Fruit fly (Drosophila melanogaster): ENCODE data around the gene CG4766.
A peak's percentile ranks its signal among the peaks of the same experiment; 100 is the strongest.

Gene CG4766

DNA sequence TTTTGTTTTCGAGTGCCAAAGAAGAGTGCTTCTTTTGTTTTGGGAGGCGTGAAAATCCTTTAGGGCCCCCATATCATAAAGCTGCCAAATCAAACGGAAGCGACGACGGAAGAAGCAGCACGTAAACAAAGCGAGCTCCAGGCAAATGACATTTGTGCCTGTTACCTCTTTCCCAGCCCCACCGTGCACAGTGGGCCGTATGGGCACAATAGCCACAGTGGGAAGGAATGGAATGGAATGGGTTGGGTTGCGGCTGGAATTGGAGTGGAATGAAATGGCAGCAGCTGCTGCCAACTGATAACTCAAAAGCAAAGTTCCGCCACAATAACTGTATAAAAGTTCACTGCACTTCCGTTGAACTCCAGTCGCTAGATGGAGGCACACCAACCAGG, 29.9 kb downstream of the CG4766 start:
- TF ChIP-seq CG8290 (GFP tag; optimal IDR thresholded peaks at IDR 0.05) (no peak), CG8290 (tag; optimal IDR thresholded peaks at IDR 0.05) (peak in 1 of 2 experiments; percentile 12), MTF-1 (GFP tag; optimal IDR thresholded peaks at IDR 0.05; ENCODE audit: borderline replicate concordance) (no peak), CG10431 (GFP tag; optimal IDR thresholded peaks at IDR 0.05) (no peak), CG14710 (tag; optimal IDR thresholded peaks at IDR 0.05) (no peak), dysf (GFP tag; IDR thresholded peaks at IDR 0.05) (0 out of 3 replicates have a peak, but pooled peaks have one; percentile 3), CG4707 (GFP tag; optimal IDR thresholded peaks at IDR 0.05) (peak; percentile 91), Trl (optimal IDR thresholded peaks at IDR 0.05) (no peak), Trl (GFP tag; optimal IDR thresholded peaks at IDR 0.05) (no peak), CG13624 (GFP tag; optimal IDR thresholded peaks at IDR 0.05) (no peak), pnt (GFP tag; optimal IDR thresholded peaks at IDR 0.05) (no peak), CG12155 (GFP tag; optimal IDR thresholded peaks at IDR 0.05) (no peak), CkIIα-i1 (GFP tag; IDR thresholded peaks at IDR 0.05) (no peak), zen2 (GFP tag; IDR thresholded peaks at IDR 0.05; ENCODE audit: partially characterized antibody) (0 out of 3 replicates have a peak, but pooled peaks have one; percentile 39), Ets65A (GFP tag) (peak; percentile 58), CG3847 (GFP tag; IDR thresholded peaks at IDR 0.05) (no peak), Med (GFP tag) (peak; percentile 56), D19A (tag; optimal IDR thresholded peaks at IDR 0.05) (no peak), CG30431 (GFP tag; optimal IDR thresholded peaks at IDR 0.05) (no peak), tx (GFP tag; optimal IDR thresholded peaks at IDR 0.05) (no peak), CG13287 (GFP tag; IDR thresholded peaks at IDR 0.05; ENCODE audit: partially characterized antibody) (no peak), CG3163 (GFP tag; optimal IDR thresholded peaks at IDR 0.05) (no peak), CG3726 (GFP tag; IDR thresholded peaks at IDR 0.05) (no peak), run (tag; optimal IDR thresholded peaks at IDR 0.05) (no peak), kni (GFP tag; optimal IDR thresholded peaks at IDR 0.05) (no peak), bigmax (GFP tag; optimal IDR thresholded peaks at IDR 0.05) (no peak)

DNA sequence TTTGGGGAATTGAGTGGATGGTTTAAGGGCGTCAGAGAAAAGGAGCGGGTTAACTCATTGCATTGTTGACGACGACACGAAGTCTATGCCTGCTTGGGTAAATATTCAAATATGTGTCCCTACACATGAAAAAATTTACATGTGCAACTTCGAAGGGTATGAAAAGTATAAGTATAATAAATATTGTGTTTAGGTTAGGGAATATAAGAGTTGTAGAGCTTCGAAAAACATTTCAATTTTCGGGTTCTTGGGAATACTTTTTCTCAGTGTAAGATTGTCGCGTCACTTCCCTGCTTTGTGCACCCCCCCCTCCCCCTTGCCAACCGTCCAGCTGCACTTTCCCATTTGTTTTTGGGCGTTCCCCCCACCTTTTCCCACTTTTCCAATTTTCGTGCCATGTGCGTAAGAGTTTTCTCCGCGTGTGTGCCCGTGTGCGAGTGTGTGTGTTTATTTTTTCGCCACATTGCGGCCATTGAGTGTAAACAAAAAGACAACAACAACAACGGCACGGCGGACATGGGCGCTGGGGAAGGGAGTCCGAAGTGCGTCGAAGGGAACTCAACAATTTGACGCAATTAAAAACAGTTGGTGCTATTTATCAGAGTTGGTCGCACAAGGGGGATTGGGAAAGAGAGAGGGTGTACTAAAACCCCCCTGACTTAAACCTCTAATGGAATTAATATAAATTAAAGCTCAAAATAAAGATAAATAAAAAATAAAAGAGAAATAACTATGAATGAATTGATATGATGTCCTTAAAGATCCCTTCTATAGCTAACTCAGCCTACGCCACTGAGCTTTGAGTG, 30.5 kb downstream of the CG4766 start:
- TF ChIP-seq bab2 (GFP tag; optimal IDR thresholded peaks at IDR 0.05) (peak; percentile 4), zen (tag; optimal IDR thresholded peaks at IDR 0.05) (no peak), Antp (GFP tag; optimal IDR thresholded peaks at IDR 0.05) (no peak), Ets65A (GFP tag) (peak; percentile 59), Awh (GFP tag; IDR thresholded peaks at IDR 0.05) (0 out of 2 replicates have a peak, but pooled peaks have one; percentile 11), CG8281 (tag; optimal IDR thresholded peaks at IDR 0.05) (no peak), hth (optimal IDR thresholded peaks at IDR 0.05) (no peak), Ets97D (GFP tag; optimal IDR thresholded peaks at IDR 0.05) (no peak), NK7.1 (GFP tag; optimal IDR thresholded peaks at IDR 0.05) (no peak), mirr (GFP tag; optimal IDR thresholded peaks at IDR 0.05) (no peak), HmgZ (tag; optimal IDR thresholded peaks at IDR 0.05) (no peak), Stat92E (GFP tag; optimal IDR thresholded peaks at IDR 0.05) (no peak), wor (GFP tag; IDR thresholded peaks at IDR 0.05) (no peak), CG13624 (GFP tag; optimal IDR thresholded peaks at IDR 0.05) (no peak), CG9876 (GFP tag; optimal IDR thresholded peaks at IDR 0.05) (no peak), Ada2b (GFP tag; IDR thresholded peaks at IDR 0.05) (0 out of 2 replicates have a peak, but pooled peaks have one; percentile 9), Ravus (GFP tag; IDR thresholded peaks at IDR 0.05) (no peak), Dfd (GFP tag; optimal IDR thresholded peaks at IDR 0.05) (no peak), CoRest (tag; optimal IDR thresholded peaks at IDR 0.05) (peak; percentile 46), CG17612 (GFP tag; IDR thresholded peaks at IDR 0.05) (0 out of 2 replicates have a peak, but pooled peaks have one; percentile 27), Trl (optimal IDR thresholded peaks at IDR 0.05) (no peak), Trl (GFP tag; optimal IDR thresholded peaks at IDR 0.05) (no peak), otp (GFP tag; IDR thresholded peaks at IDR 0.05) (peak; percentile 68), scrt (GFP tag; optimal IDR thresholded peaks at IDR 0.05) (peak; percentile 49), sna (GFP tag; IDR thresholded peaks at IDR 0.05; ENCODE audit: partially characterized antibody) (no peak), slbo (GFP tag; IDR thresholded peaks at IDR 0.05) (peak; percentile 45), CG2875 (GFP tag; optimal IDR thresholded peaks at IDR 0.05) (no peak), CG17568 (GFP tag; optimal IDR thresholded peaks at IDR 0.05) (no peak)

All from whole organism, embryonic.